Worm (Caenorhabditis elegans) whole organism, young adult: ENCODE results near the gene lsm-1.

ENCODE experiments used
- T07F8.4 ChIP-seq: sonication (generic microtip); optimal IDR thresholded peaks from 2 replicates; lab custom pipeline; 2016; ENCODE audit warnings: mild to moderate bottlenecking, missing genetic modification characterization, moderate library complexity, missing compliant biosample characterization
- dpff-1 ChIP-seq: sonication (generic microtip); optimal IDR thresholded peaks from 2 replicates; lab custom pipeline; 2017; ENCODE audit warnings: mild to moderate bottlenecking, missing genetic modification characterization, missing compliant biosample characterization
- ets-4 ChIP-seq: fragments of 200-800 bp; sonication (Bioruptor generic); optimal IDR thresholded peaks from 2 replicates; lab custom pipeline; 2018; ENCODE audit warnings: mild to moderate bottlenecking, missing genetic modification characterization, missing compliant biosample characterization
- fkh-3 ChIP-seq: sonication (generic microtip); optimal IDR thresholded peaks from 2 replicates; lab custom pipeline; 2016; ENCODE audit warnings: mild to moderate bottlenecking, missing genetic modification characterization, missing compliant biosample characterization
- lag-1 ChIP-seq: fragments of 200-800 bp; sonication (Bioruptor generic); IDR thresholded peaks from 2 replicates; pipeline ENCODE4 v1.3.6; 2022; ENCODE audit warnings: missing genetic modification reagents, missing genetic modification characterization, missing compliant biosample characterization
- mxl-1 ChIP-seq: sonication (generic microtip); optimal IDR thresholded peaks from 2 replicates; lab custom pipeline; 2016; ENCODE audit warnings: missing genetic modification characterization, missing compliant biosample characterization
- nfya-1 ChIP-seq: sonication (generic microtip); optimal IDR thresholded peaks from 2 replicates; lab custom pipeline; 2017; ENCODE audit warnings: antibody characterized with exemption, missing compliant biosample characterization, missing genetic modification characterization, borderline replicate concordance; ENCODE audit not compliant: insufficient read depth
- snpc-1.3 ChIP-seq: sonication (generic microtip); optimal IDR thresholded peaks from 2 replicates; lab custom pipeline; 2017; ENCODE audit warnings: missing genetic modification characterization, mild to moderate bottlenecking, missing compliant biosample characterization, antibody characterized with exemption, moderate library complexity, missing genotype, missing genetic modification reagents; ENCODE audit not compliant: insufficient read depth
- snpc-4 ChIP-seq, 5 experiments: fragments of 150-350 bp in 1 of 5; sonication (generic microtip) in 4 of 5; optimal IDR thresholded peaks; 2 replicates each; lab custom pipeline; 2014 to 2018; ENCODE audit warnings: missing genetic modification characterization in 5 of 5, missing biosample characterization in 3 of 5, antibody characterized with exemption in 2 of 5, mild to moderate bottlenecking in 2 of 5, missing compliant biosample characterization in 2 of 5, missing genotype in 2 of 5, moderate library complexity in 2 of 5, missing genetic modification reagents in 1 of 5
- somi-1 ChIP-seq: fragments of 200-800 bp; sonication (Bioruptor generic); optimal IDR thresholded peaks from 2 replicates; lab custom pipeline; 2018; ENCODE audit warnings: mild to moderate bottlenecking, missing genetic modification characterization, missing compliant biosample characterization

- TF ChIP-seq snpc-4 (GFP tag; optimal IDR thresholded peaks at IDR 0.05; lab: Kevin White, UChicago) (no peak), snpc-4 (tag; optimal IDR thresholded peaks at IDR 0.05; lab: Kevin White, UChicago) (no peak), dpff-1 (tag; lab: Kevin White, UChicago) (no peak), T07F8.4 (tag; lab: Kevin White, UChicago) (no peak), ets-4 (GFP tag; lab: Kevin White, UChicago) (no peak), mxl-1 (tag; lab: Kevin White, UChicago) (no peak), nfya-1 (tag; lab: Kevin White, UChicago) (no peak), somi-1 (no peak), fkh-3 (tag; lab: Kevin White, UChicago) (no peak), lag-1 (GFP tag; lab: Robert Waterston, UW) (no peak), snpc-1.3 (tag; lab: Kevin White, UChicago) (no peak)
Measured at ce11 chrII:11132542-11132941, 5.8 kb downstream of the lsm-1 start, which contains the start of gene F40F8.11.
